Worm (Caenorhabditis elegans): ENCODE data around the gene snu-13.

The snu-13 gene

ce11 chrII:10675302-10675701 is 16.9 kb upstream of the snu-13 start, which contains the start of gene ptb-1:
Gene ptb-1, plus strand, starts transcription at chrII:10675602.
- TF ChIP-seq W03F9.2 (tag; optimal IDR thresholded peaks at IDR 0.05) = no peak
- TF ChIP-seq him-1 (tag; optimal IDR thresholded peaks at IDR 0.05) = no peak
- no peak for TF ChIP-seq dao-5 (tag; optimal IDR thresholded peaks at IDR 0.05)

DNA sequence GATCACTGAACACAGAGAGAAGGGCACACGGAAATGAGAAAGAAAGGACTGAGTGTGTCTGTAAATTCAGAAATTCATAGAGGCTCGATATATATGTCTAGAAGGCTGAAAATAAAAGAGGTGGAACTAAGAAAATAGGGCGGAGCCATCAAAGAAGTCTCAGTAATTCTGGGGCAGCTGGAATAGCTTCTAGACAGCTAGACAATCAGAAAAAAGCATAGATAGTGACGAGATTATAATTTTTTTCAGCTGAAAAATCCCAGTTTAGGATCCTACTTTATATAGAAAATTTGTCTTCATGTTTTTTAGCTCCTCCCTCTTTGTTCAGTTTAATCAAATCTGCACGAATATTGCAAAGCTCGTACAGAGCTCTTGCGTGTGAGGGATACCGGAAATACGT is 6.6 kb upstream of the snu-13 start, which contains the start of gene D2089.3:
Gene D2089.3, minus strand, starts transcription at position 101 of the 400 bp plus-strand sequence.
- no peak for TF ChIP-seq him-1 (tag; optimal IDR thresholded peaks at IDR 0.05)

- TF ChIP-seq dao-5 (tag; optimal IDR thresholded peaks at IDR 0.05) (no peak), him-1 (tag; optimal IDR thresholded peaks at IDR 0.05) (no peak), W03F9.2 (tag; optimal IDR thresholded peaks at IDR 0.05) (peak; percentile 24)
These were observed 4.3 kb upstream of the snu-13 start, which contains the start of gene D2089.8 for ce11 chrII:10662698-10663097. Gene D2089.8, minus strand, starts transcription at chrII:10662781.

DNA sequence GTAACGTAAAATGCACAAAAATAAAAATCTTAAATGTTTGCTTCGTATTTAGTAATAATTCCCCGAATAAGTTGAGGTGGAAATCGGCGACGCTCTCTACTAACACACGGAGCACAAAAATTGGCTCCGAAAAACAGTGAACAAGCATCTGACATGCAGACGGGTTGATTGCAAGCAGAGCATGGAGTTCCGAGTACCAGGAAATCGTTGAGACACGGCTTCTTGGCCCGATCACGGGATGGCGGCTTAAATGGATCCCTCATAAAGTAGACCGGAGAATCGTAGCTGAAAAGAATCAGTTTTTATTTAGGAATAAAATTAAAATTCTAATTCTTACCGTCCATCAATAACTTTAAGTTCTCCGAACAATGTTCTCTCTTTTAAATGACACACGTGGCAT is 3.9 kb upstream of the snu-13 start:
- no peak for TF ChIP-seq dao-5 (tag; optimal IDR thresholded peaks at IDR 0.05)
- no peak for TF ChIP-seq him-1 (tag; optimal IDR thresholded peaks at IDR 0.05)
- TF ChIP-seq W03F9.2 (tag; optimal IDR thresholded peaks at IDR 0.05) = no peak

ce11 chrII:10661448-10662064 is 3.1 kb upstream of the snu-13 start:
- TF ChIP-seq him-1 (tag; optimal IDR thresholded peaks at IDR 0.05) = no peak
- no peak for TF ChIP-seq W03F9.2 (tag; optimal IDR thresholded peaks at IDR 0.05)
- TF ChIP-seq dao-5 (tag; optimal IDR thresholded peaks at IDR 0.05) = no peak

ce11 chrII:10660892-10661291 is 2.5 kb upstream of the snu-13 start, which contains the start of gene marc-2:
Gene marc-2, minus strand, starts transcription at chrII:10660992.
- no peak for TF ChIP-seq W03F9.2 (tag; optimal IDR thresholded peaks at IDR 0.05)
- TF ChIP-seq him-1 (tag; optimal IDR thresholded peaks at IDR 0.05) = no peak
- no peak for TF ChIP-seq dao-5 (tag; optimal IDR thresholded peaks at IDR 0.05)

- TF ChIP-seq dao-5 (tag; optimal IDR thresholded peaks at IDR 0.05) (no peak), him-1 (tag; optimal IDR thresholded peaks at IDR 0.05) (no peak), W03F9.2 (tag; optimal IDR thresholded peaks at IDR 0.05) (no peak)
These were observed 1.2 kb upstream of the snu-13 start for ce11 chrII:10659585-10659984.

DNA sequence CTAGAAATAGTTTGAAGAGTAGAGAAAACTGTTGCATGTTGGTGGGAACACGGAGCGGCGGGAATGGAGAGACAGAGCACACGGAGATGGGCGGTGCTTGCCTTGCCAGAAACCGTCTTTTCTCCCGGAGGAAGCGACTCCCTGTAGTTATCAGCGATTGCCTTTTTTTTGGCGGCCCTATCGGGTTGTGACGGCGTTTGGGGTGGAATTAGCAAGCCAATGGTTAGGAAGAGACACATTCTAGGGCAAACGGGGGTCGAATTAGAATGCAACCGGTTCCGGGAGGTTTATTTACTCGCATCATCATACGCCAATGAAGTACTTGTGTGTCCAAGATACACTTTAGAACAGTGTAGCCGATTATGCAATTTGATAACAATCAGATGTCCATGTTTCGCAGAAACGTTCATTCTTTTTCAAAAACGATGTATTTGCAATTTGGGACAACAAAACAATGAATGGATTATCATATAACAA is 756 bp downstream of the snu-13 start, which contains the start of gene lact-3:
Gene lact-3, minus strand, starts transcription at position 51 of the 477 bp plus-strand sequence.
- TF ChIP-seq him-1 (tag; optimal IDR thresholded peaks at IDR 0.05) = no peak
- TF ChIP-seq W03F9.2 (tag; optimal IDR thresholded peaks at IDR 0.05) = no peak
- TF ChIP-seq dao-5 (tag; optimal IDR thresholded peaks at IDR 0.05) = no peak

ce11 chrII:10656395-10656794 is 2.0 kb downstream of the snu-13 start:
- TF ChIP-seq him-1 (tag; optimal IDR thresholded peaks at IDR 0.05) = no peak
- TF ChIP-seq W03F9.2 (tag; optimal IDR thresholded peaks at IDR 0.05) = no peak
- no peak for TF ChIP-seq dao-5 (tag; optimal IDR thresholded peaks at IDR 0.05)

DNA sequence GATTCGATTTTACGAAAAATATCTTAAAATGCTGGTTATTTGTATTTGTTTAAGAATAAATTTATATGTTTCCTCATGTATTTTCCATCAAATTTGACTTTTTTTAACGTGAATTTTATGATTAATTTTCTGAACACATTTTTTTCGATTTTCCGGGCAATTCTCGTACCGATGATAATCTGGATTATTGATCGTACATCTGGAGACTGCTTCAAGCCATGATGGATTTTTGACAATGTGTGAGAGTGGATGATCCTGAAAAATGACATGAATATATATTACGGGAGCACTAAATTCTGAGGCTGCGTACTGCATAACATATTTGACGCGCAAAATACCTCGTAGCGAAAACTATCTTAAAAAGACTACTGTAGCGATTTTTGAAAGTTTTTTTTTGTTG is 4.0 kb downstream of the snu-13 start:
- TF ChIP-seq him-1 (tag; optimal IDR thresholded peaks at IDR 0.05) (no peak), W03F9.2 (tag; optimal IDR thresholded peaks at IDR 0.05) (no peak), dao-5 (tag; optimal IDR thresholded peaks at IDR 0.05) (no peak)

- TF ChIP-seq him-1 (tag; optimal IDR thresholded peaks at IDR 0.05) (no peak), W03F9.2 (tag; optimal IDR thresholded peaks at IDR 0.05) (no peak), dao-5 (tag; optimal IDR thresholded peaks at IDR 0.05) (no peak)
These were observed 4.9 kb downstream of the snu-13 start for ce11 chrII:10653559-10653958.

- TF ChIP-seq him-1 (tag; optimal IDR thresholded peaks at IDR 0.05) (no peak), W03F9.2 (tag; optimal IDR thresholded peaks at IDR 0.05) (no peak), dao-5 (tag; optimal IDR thresholded peaks at IDR 0.05) (no peak)
These were observed 6.3 kb downstream of the snu-13 start, which contains the start of gene nphp-1 for ce11 chrII:10652112-10652511. Gene nphp-1, minus strand, starts transcription at chrII:10652256.

ce11 chrII:10646901-10647566 is 11.4 kb downstream of the snu-13 start, which contains the start of gene M28.10:
Gene M28.10, plus strand, starts transcription at chrII:10647516.
- TF ChIP-seq dao-5 (tag; optimal IDR thresholded peaks at IDR 0.05) (no peak), him-1 (tag; optimal IDR thresholded peaks at IDR 0.05) (no peak), W03F9.2 (tag; optimal IDR thresholded peaks at IDR 0.05) (no peak)

DNA sequence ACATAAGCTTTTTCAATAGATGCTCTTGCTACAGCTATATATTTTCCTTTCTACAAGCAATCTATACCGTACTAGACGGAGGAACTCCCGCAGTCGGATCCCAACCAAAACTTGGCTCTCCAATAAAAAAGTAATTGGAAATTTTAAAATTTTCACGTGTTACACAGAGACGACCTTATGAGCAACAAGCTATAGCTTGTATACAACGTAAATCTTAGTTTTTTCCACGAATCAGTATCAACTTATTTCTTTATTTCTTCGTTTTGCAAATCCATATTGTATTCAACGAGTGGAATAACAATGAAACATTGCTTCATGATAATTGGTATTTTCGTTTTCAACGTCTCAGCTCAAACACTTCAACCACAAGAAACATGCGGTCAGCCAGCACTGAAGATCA is 15.0 kb downstream of the snu-13 start, which contains the start of gene M28.4:
Gene M28.4, plus strand, starts transcription at position 301 of the 400 bp plus-strand sequence.
- no peak for TF ChIP-seq W03F9.2 (tag; optimal IDR thresholded peaks at IDR 0.05)
- TF ChIP-seq him-1 (tag; optimal IDR thresholded peaks at IDR 0.05) = no peak
- no peak for TF ChIP-seq dao-5 (tag; optimal IDR thresholded peaks at IDR 0.05)
